Worm (Caenorhabditis elegans) whole organism, L4 larva: ENCODE results near the gene sma-2.

Experiments used
- daf-16 ChIP-seq, 3 experiments: sonication (generic microtip); optimal IDR thresholded peaks; 2 replicates each; lab custom pipeline; 2016 to 2017; ENCODE audit warnings: missing genetic modification characterization in 3 of 3, missing genetic modification reagents in 3 of 3, mild to moderate bottlenecking in 2 of 3, missing compliant biosample characterization in 2 of 3, missing biosample characterization in 1 of 3, moderate library complexity in 1 of 3
- egl-27 ChIP-seq: sonication (generic microtip); optimal IDR thresholded peaks from 3 replicates; lab custom pipeline; 2017; ENCODE audit warnings: missing biosample characterization, missing genetic modification reagents, missing genetic modification characterization
- mdt-29 ChIP-seq: fragments of 200-800 bp; sonication (Bioruptor generic); IDR thresholded peaks from 2 replicates; pipeline ENCODE4 v1.3.6; 2022; ENCODE audit warnings: missing genetic modification reagents, missing genetic modification characterization, missing compliant biosample characterization
- nhr-76 ChIP-seq: fragments of 150-350 bp; optimal IDR thresholded peaks from 2 replicates; lab custom pipeline; 2014; ENCODE audit warnings: missing biosample characterization, missing genetic modification characterization
- saeg-2 ChIP-seq: fragments of 200-800 bp; sonication (Bioruptor generic); IDR thresholded peaks from 2 replicates; pipeline ENCODE4 v1.3.6; 2022; ENCODE audit warnings: missing genetic modification reagents, missing genetic modification characterization, missing compliant biosample characterization
- set-16 ChIP-seq: fragments of 200-800 bp; sonication (Bioruptor generic); IDR thresholded peaks from 2 replicates; pipeline ENCODE4 v1.3.6; 2022; ENCODE audit warnings: missing genetic modification reagents, missing genetic modification characterization, missing compliant biosample characterization

- TF ChIP-seq nhr-76 (tag; lab: Kevin White, UChicago) (no peak), daf-16 (GFP tag; optimal IDR thresholded peaks at IDR 0.05; lab: Kevin White, UChicago) (peak in 1 of 2 experiments; percentile 28), daf-16 (tag; optimal IDR thresholded peaks at IDR 0.05; lab: Kevin White, UChicago) (peak; percentile 52), mdt-29 (GFP tag; lab: Robert Waterston, UW) (no peak), set-16 (GFP tag; lab: Robert Waterston, UW) (no peak), egl-27 (tag; lab: Kevin White, UChicago) (no peak), saeg-2 (GFP tag; lab: Robert Waterston, UW) (no peak)
Measured at ce11 chrIII:8733667-8734066, 15.8 kb upstream of the sma-2 start.
